Fruit fly (Drosophila melanogaster) whole organism, embryonic: ENCODE data around the gene chrb.

ENCODE experiments used
- Ada2b ChIP-seq: fragments of 200-800 bp; sonication (Bioruptor generic); IDR thresholded peaks from 2 replicates; pipeline ENCODE4 v1.3.6; 2022; ENCODE audit warnings: missing biosample characterization, missing genetic modification characterization
- Aef1 ChIP-seq: fragments of 200-800 bp; sonication (Bioruptor generic); IDR thresholded peaks from 3 replicates; pipeline ENCODE4 v1.3.6; 2022; ENCODE audit warnings: missing biosample characterization, missing genetic modification characterization
- Blimp-1 ChIP-seq: fragments of 200-800 bp; sonication (Bioruptor generic); optimal IDR thresholded peaks from 3 replicates; lab custom pipeline; 2018; ENCODE audit warnings: missing biosample characterization, missing genetic modification characterization, mild to moderate bottlenecking, moderate library complexity, missing genetic modification reagents
- BtbVII ChIP-seq: fragments of 200-800 bp; sonication (Bioruptor generic); optimal IDR thresholded peaks from 3 replicates; lab custom pipeline; 2017; ENCODE audit warnings: missing biosample characterization, mild to moderate bottlenecking, missing genetic modification characterization
- CG10209 ChIP-seq: fragments of 200-800 bp; sonication (Bioruptor generic); optimal IDR thresholded peaks from 3 replicates; lab custom pipeline; 2017; ENCODE audit warnings: missing biosample characterization, mild to moderate bottlenecking, missing genetic modification characterization, missing genetic modification reagents
- CG10462 ChIP-seq: fragments of 200-800 bp; sonication (Bioruptor generic); optimal IDR thresholded peaks from 2 replicates; lab custom pipeline; 2016; ENCODE audit warnings: missing biosample characterization, missing genetic modification characterization
- CG13775 ChIP-seq: fragments of 200-800 bp; sonication (Bioruptor generic); optimal IDR thresholded peaks from 3 replicates; lab custom pipeline; 2017; ENCODE audit warnings: missing biosample characterization, mild to moderate bottlenecking, missing genetic modification characterization
- CG17186 ChIP-seq: fragments of 200-800 bp; sonication (Bioruptor generic); optimal IDR thresholded peaks from 3 replicates; lab custom pipeline; 2017; ENCODE audit warnings: missing biosample characterization, missing genetic modification reagents, missing genetic modification characterization
- CG17359 ChIP-seq: fragments of 200-800 bp; sonication (Bioruptor generic); optimal IDR thresholded peaks from 3 replicates; lab custom pipeline; 2018; ENCODE audit warnings: missing biosample characterization, mild to moderate bottlenecking, missing genetic modification characterization, moderate library complexity
- CG17829 ChIP-seq: fragments of 200-800 bp; optimal IDR thresholded peaks from 2 replicates; lab custom pipeline; 2019; ENCODE audit warnings: missing biosample characterization, mild to moderate bottlenecking, missing genetic modification characterization, moderate library complexity
- CG1792 ChIP-seq: fragments of 200-800 bp; sonication (Bioruptor generic); optimal IDR thresholded peaks from 2 replicates; lab custom pipeline; 2016; ENCODE audit warnings: missing biosample characterization, missing genetic modification characterization
- CG18599 ChIP-seq: fragments of 200-800 bp; sonication (Bioruptor generic); optimal IDR thresholded peaks from 3 replicates; lab custom pipeline; 2017; ENCODE audit warnings: missing biosample characterization, missing genetic modification characterization, mild to moderate bottlenecking, moderate library complexity, missing genetic modification reagents
- CG18619 ChIP-seq: fragments of 200-800 bp; sonication (Bioruptor generic); optimal IDR thresholded peaks from 3 replicates; lab custom pipeline; 2017; ENCODE audit warnings: missing biosample characterization, mild to moderate bottlenecking, missing genetic modification characterization
- CG18764 ChIP-seq: fragments of 200-800 bp; sonication (Bioruptor generic); optimal IDR thresholded peaks from 3 replicates; lab custom pipeline; 2016; ENCODE audit warnings: missing biosample characterization, missing genetic modification characterization
- CG2678 ChIP-seq: fragments of 200-800 bp; sonication (Bioruptor generic); optimal IDR thresholded peaks from 3 replicates; lab custom pipeline; 2019; ENCODE audit warnings: missing biosample characterization, mild to moderate bottlenecking, missing genetic modification characterization, moderate library complexity
- CG4820 ChIP-seq: fragments of 200-800 bp; sonication (Bioruptor generic); optimal IDR thresholded peaks from 3 replicates; lab custom pipeline; 2016; ENCODE audit warnings: missing biosample characterization, missing genetic modification characterization
- CG5180 ChIP-seq: fragments of 200-800 bp; sonication (Bioruptor generic); optimal IDR thresholded peaks from 3 replicates; lab custom pipeline; 2017; ENCODE audit warnings: missing biosample characterization, missing genetic modification characterization, mild to moderate bottlenecking, moderate library complexity, missing genetic modification reagents
- CG6765 ChIP-seq: fragments of 200-800 bp; sonication (Bioruptor generic); optimal IDR thresholded peaks from 3 replicates; lab custom pipeline; 2017; ENCODE audit warnings: missing biosample characterization, mild to moderate bottlenecking, missing genetic modification characterization
- CG7745 ChIP-seq: fragments of 200-800 bp; sonication (Bioruptor generic); optimal IDR thresholded peaks from 2 replicates; lab custom pipeline; 2018; ENCODE audit warnings: missing biosample characterization, mild to moderate bottlenecking, missing genetic modification characterization, moderate library complexity
- CG7839 ChIP-seq: fragments of 200-800 bp; sonication (Bioruptor generic); optimal IDR thresholded peaks from 3 replicates; lab custom pipeline; 2018; ENCODE audit warnings: missing biosample characterization, mild to moderate bottlenecking, missing genetic modification characterization, moderate library complexity
- CG8359 ChIP-seq: fragments of 200-800 bp; sonication (Bioruptor generic); optimal IDR thresholded peaks from 2 replicates; lab custom pipeline; 2017; ENCODE audit warnings: missing biosample characterization, mild to moderate bottlenecking, missing genetic modification characterization, borderline replicate concordance
- CG8388 ChIP-seq: fragments of 200-800 bp; sonication (Bioruptor generic); optimal IDR thresholded peaks from 2 replicates; lab custom pipeline; 2019; ENCODE audit warnings: missing biosample characterization, mild to moderate bottlenecking, missing genetic modification characterization, moderate library complexity
- CTCF ChIP-seq: fragments of 200-800 bp; sonication (Bioruptor generic); optimal IDR thresholded peaks from 2 replicates; lab custom pipeline; 2017; ENCODE audit warnings: missing biosample characterization, mild to moderate bottlenecking, missing genetic modification characterization, moderate library complexity
- CkIIα-i1 ChIP-seq: fragments of 200-800 bp; sonication (Bioruptor generic); IDR thresholded peaks from 2 replicates; pipeline ENCODE4 v1.3.6; 2022; ENCODE audit warnings: missing biosample characterization, missing genetic modification characterization
- Dbx ChIP-seq: fragments of 200-800 bp; sonication (Bioruptor generic); IDR thresholded peaks from 3 replicates; pipeline ENCODE4 v1.3.6; 2022; ENCODE audit warnings: missing biosample characterization, missing genetic modification characterization
- Dfd ChIP-seq, 2 experiments: fragments of >200 bp; optimal IDR thresholded peaks; 2 replicates each; lab custom pipeline; 2017; ENCODE audit warnings: missing biosample characterization in 2 of 2, missing genetic modification characterization in 2 of 2
- E2f1 ChIP-seq: fragments of 200-800 bp; sonication (Bioruptor generic); IDR thresholded peaks from 2 replicates; pipeline ENCODE4 v1.3.6; 2022; ENCODE audit warnings: missing biosample characterization, missing genetic modification characterization
- Fer3 ChIP-seq: fragments of 200-800 bp; sonication (Bioruptor generic); optimal IDR thresholded peaks from 2 replicates; lab custom pipeline; 2018; ENCODE audit warnings: missing biosample characterization, mild to moderate bottlenecking, missing genetic modification characterization, moderate library complexity
- Gug ChIP-seq: fragments of 200-800 bp; sonication (Bioruptor generic); IDR thresholded peaks from 4 replicates; pipeline ENCODE4 v1.3.6; 2022; ENCODE audit warnings: missing biosample characterization, missing genetic modification characterization
- HLH3B ChIP-seq: fragments of 200-800 bp; sonication (Bioruptor generic); IDR thresholded peaks from 2 replicates; pipeline ENCODE4 v1.3.6; 2022; ENCODE audit warnings: missing biosample characterization, missing genetic modification characterization
- HmgZ ChIP-seq: fragments of 200-800 bp; sonication (Bioruptor generic); optimal IDR thresholded peaks from 2 replicates; lab custom pipeline; 2018; ENCODE audit warnings: missing biosample characterization, mild to moderate bottlenecking, missing genetic modification characterization
- Hmr ChIP-seq: fragments of 200-800 bp; sonication (Bioruptor generic); optimal IDR thresholded peaks from 3 replicates; lab custom pipeline; 2017; ENCODE audit warnings: mild to moderate bottlenecking, missing biosample characterization, missing genetic modification reagents, missing genetic modification characterization
- Hr51 ChIP-seq, 2 experiments: fragments of 200-800 bp; sonication (Bioruptor generic); optimal IDR thresholded peaks; 2 replicates in 1 of 2; 3 replicates in 1 of 2; lab custom pipeline; 2016 to 2018; ENCODE audit warnings: missing biosample characterization in 2 of 2, missing genetic modification characterization in 2 of 2, mild to moderate bottlenecking in 1 of 2, moderate library complexity in 1 of 2
- Med ChIP-seq: fragments of 200-800 bp; sonication (Bioruptor generic); peaks from one replicate; lab custom pipeline; 2016; ENCODE audit warnings: missing biosample characterization, missing genetic modification characterization, mild to moderate bottlenecking, inconsistent platforms, moderate library complexity
- Meics ChIP-seq: fragments of 200-800 bp; sonication (Bioruptor generic); optimal IDR thresholded peaks from 2 replicates; lab custom pipeline; 2017; ENCODE audit warnings: missing biosample characterization, mild to moderate bottlenecking, missing genetic modification characterization
- Xbp1 ChIP-seq: fragments of 200-800 bp; sonication (Bioruptor generic); optimal IDR thresholded peaks from 3 replicates; lab custom pipeline; 2016; ENCODE audit warnings: missing biosample characterization, mild to moderate bottlenecking, missing genetic modification characterization
- cato ChIP-seq: fragments of 200-800 bp; sonication (Bioruptor generic); optimal IDR thresholded peaks from 2 replicates; lab custom pipeline; 2016; ENCODE audit warnings: missing biosample characterization, missing genetic modification characterization, borderline replicate concordance
- crc ChIP-seq: fragments of 200-800 bp; sonication (Bioruptor generic); optimal IDR thresholded peaks from 2 replicates; lab custom pipeline; 2016; ENCODE audit warnings: missing biosample characterization, missing genetic modification characterization
- crp ChIP-seq, 2 experiments: fragments of 200-800 bp; sonication (Bioruptor generic); optimal IDR thresholded peaks; 2 replicates in 1 of 2; 3 replicates in 1 of 2; lab custom pipeline; 2017; ENCODE audit warnings: missing biosample characterization in 2 of 2, missing genetic modification characterization in 2 of 2, mild to moderate bottlenecking in 1 of 2, moderate library complexity in 1 of 2
- danr ChIP-seq: fragments of 200-800 bp; sonication (Bioruptor generic); IDR thresholded peaks from 2 replicates; pipeline ENCODE4 v1.3.6; 2022; ENCODE audit warnings: missing biosample characterization, missing genetic modification characterization
- disco-r ChIP-seq: fragments of 200-800 bp; sonication (Bioruptor generic); optimal IDR thresholded peaks from 2 replicates; lab custom pipeline; 2016; ENCODE audit warnings: missing biosample characterization, missing genetic modification characterization
- ewg ChIP-seq: fragments of 200-800 bp; sonication (Bioruptor generic); optimal IDR thresholded peaks from 3 replicates; lab custom pipeline; 2017; ENCODE audit warnings: mild to moderate bottlenecking, missing biosample characterization, missing genetic modification reagents, missing genetic modification characterization
- grau ChIP-seq: fragments of 200-800 bp; optimal IDR thresholded peaks from 3 replicates; lab custom pipeline; 2019; ENCODE audit warnings: missing biosample characterization, mild to moderate bottlenecking, missing genetic modification characterization, moderate library complexity
- knrl ChIP-seq: fragments of 200-800 bp; sonication (Bioruptor generic); IDR thresholded peaks from 3 replicates; pipeline ENCODE4 v1.3.6; 2022; ENCODE audit warnings: missing biosample characterization, missing genetic modification characterization; ENCODE audit not compliant: partially characterized antibody
- onecut ChIP-seq: fragments of 200-800 bp; sonication (Bioruptor generic); IDR thresholded peaks from 2 replicates; pipeline ENCODE4 v1.3.6; 2022; ENCODE audit warnings: missing biosample characterization, missing genetic modification characterization
- pan ChIP-seq, 4 experiments: fragments of >200 bp in 3 of 4; fragments of 200-800 bp in 1 of 4; sonication (Bioruptor generic) in 1 of 4; optimal IDR thresholded peaks in 3 of 4; IDR thresholded peaks in 1 of 4; 2 replicates each; pipeline versions ENCODE4 v1.3.6 to Lab custom; 2017 to 2022; ENCODE audit warnings: missing biosample characterization in 2 of 4, missing genetic modification characterization in 2 of 4, mixed read lengths in 1 of 4
- prd ChIP-seq, 3 experiments: fragments of >200 bp in 2 of 3; fragments of 200-800 bp in 1 of 3; sonication (Bioruptor generic) in 1 of 3; optimal IDR thresholded peaks in 2 of 3; IDR thresholded peaks in 1 of 3; 2 replicates in 2 of 3; 3 replicates in 1 of 3; pipeline versions ENCODE4 v1.3.6 to Lab custom; 2017 to 2022; ENCODE audit warnings: missing biosample characterization in 1 of 3, missing genetic modification characterization in 1 of 3
- sens ChIP-seq: fragments of 200-800 bp; sonication (Bioruptor generic); peaks from one replicate; lab custom pipeline; 2016; ENCODE audit warnings: missing biosample characterization, missing genetic modification characterization
- unpg ChIP-seq: fragments of 200-800 bp; sonication (Bioruptor generic); optimal IDR thresholded peaks from 3 replicates; lab custom pipeline; 2018; ENCODE audit warnings: missing biosample characterization, mild to moderate bottlenecking, missing genetic modification characterization, moderate library complexity

Gene chrb

DNA sequence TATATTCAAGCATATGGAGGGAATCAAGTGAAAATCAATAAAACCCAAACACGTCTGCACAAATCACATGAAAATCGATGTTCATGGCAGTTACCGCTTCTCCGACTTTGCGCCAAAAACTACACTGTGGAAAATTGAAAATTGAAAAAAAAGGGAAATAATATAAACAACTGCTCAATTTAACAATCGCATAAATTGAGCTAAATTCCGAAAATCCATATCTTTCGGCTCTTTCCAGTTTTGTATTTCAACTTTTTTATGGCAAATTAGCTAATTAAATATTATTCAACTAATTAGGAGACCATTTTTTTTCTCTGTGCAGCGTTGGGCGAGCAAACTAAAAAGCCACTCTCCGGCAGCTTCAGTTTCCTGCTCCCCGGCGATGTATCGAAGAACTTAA is 2.9 kb upstream of the chrb start (continued):
- TF ChIP-seq CG13775 (no peak), Hmr (peak; percentile 23), pan (optimal IDR thresholded peaks at IDR 0.05; lab: Kevin White, UChicago) (no peak), pan (GFP tag; optimal IDR thresholded peaks at IDR 0.05 in 1 of 2, IDR thresholded peaks at IDR 0.05 in 1 of 2) (peak in 1 of 2 experiments; percentile 44), Ada2b (GFP tag; lab: Robert Waterston, UW) (0 out of 2 replicates have a peak, but pooled peaks have one; percentile 15), BtbVII (GFP tag; lab: Kevin White, UChicago) (peak; percentile 4), CG8359 (GFP tag; lab: Kevin White, UChicago) (no peak), ewg (no peak), CG18599 (GFP tag; lab: Kevin White, UChicago) (peak; percentile 65), CG10462 (no peak), CG17359 (tag; lab: Kevin White, UChicago) (peak; percentile 49), onecut (GFP tag; lab: Robert Waterston, UW) (peak; percentile 82), prd (optimal IDR thresholded peaks at IDR 0.05; lab: Kevin White, UChicago) (no peak), prd (GFP tag; IDR thresholded peaks at IDR 0.05; lab: Robert Waterston, UW) (peak; percentile 56), CG17186 (GFP tag; lab: Kevin White, UChicago) (no peak), Fer3 (tag; lab: Kevin White, UChicago) (peak; percentile 39), CkIIα-i1 (GFP tag; lab: Robert Waterston, UW) (no peak), Gug (GFP tag; lab: Robert Waterston, UW) (no peak), knrl (no peak), grau (peak; percentile 6), CG5180 (peak; percentile 21), crc (GFP tag; lab: Kevin White, UChicago) (no peak), HmgZ (tag; lab: Kevin White, UChicago) (no peak), Xbp1 (no peak), Aef1 (GFP tag; lab: Robert Waterston, UW) (no peak), CG18619 (GFP tag; lab: Kevin White, UChicago) (no peak), CG7745 (tag; lab: Kevin White, UChicago) (no peak), Meics (GFP tag; lab: Kevin White, UChicago) (peak; percentile 49), disco-r (GFP tag; lab: Kevin White, UChicago) (no peak), crp (GFP tag; optimal IDR thresholded peaks at IDR 0.05; lab: Kevin White, UChicago) (no peak), CG18764 (no peak), Med (peak; percentile 77), sens (GFP tag; lab: Kevin White, UChicago) (peak; percentile 73), CG8388 (GFP tag; lab: Kevin White, UChicago) (peak; percentile 27), Dbx (GFP tag; lab: Robert Waterston, UW) (no peak), CG1792 (GFP tag; lab: Kevin White, UChicago) (no peak), CG6765 (GFP tag; lab: Kevin White, UChicago) (peak; percentile 43), CG4820 (GFP tag; lab: Kevin White, UChicago) (peak; percentile 42), CG2678 (peak; percentile 62), E2f1 (no peak), HLH3B (GFP tag; lab: Robert Waterston, UW) (no peak), Hr51 (GFP tag; optimal IDR thresholded peaks at IDR 0.05; lab: Kevin White, UChicago) (peak in 1 of 2 experiments; percentile 33), CG7839 (peak; percentile 35), Blimp-1 (GFP tag; lab: Kevin White, UChicago) (peak; percentile 59), unpg (GFP tag; lab: Kevin White, UChicago) (peak; percentile 12), Dfd (GFP tag; optimal IDR thresholded peaks at IDR 0.05; lab: Kevin White, UChicago) (no peak), danr (0 out of 2 replicates have a peak, but pooled peaks have one; percentile 17), CG17829 (peak; percentile 33), CTCF (GFP tag; lab: Kevin White, UChicago) (peak; percentile 10), cato (no peak), CG10209 (peak; percentile 6)
